Fruit fly (Drosophila melanogaster): Measurements from ENCODE around the gene CG9609.
A peak's percentile ranks its signal among the peaks of the same experiment; 100 is the strongest.

The CG9609 gene

DNA sequence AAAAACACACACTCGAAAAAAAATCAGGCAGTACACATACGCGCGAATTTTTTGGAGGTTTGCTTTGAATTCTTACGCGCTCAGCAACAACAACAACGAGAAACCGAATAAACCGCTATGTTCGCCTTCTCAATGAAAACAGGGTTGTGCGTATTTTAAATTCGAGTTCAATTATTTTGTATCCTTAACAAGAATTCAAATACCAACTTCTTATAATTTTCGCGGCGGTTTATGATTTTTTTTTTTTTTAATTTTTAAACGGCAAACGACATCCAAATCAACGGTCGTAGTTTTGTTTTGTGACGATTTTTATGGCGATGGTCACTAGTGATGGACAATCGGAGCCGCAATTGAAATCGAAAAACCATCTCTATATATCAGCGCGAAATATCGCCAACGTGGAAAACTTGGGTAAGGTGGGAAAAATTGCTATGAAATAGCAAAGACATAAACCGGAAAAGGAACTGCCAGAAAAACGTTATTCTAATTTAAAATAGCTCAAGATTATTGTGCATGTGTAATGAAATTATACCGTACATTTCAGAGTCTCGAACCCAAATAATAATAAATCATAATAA is 35.1 kb downstream of the CG9609 start, which contains the start of gene goe (continued):
- TF ChIP-seq dati (GFP tag; IDR thresholded peaks at IDR 0.05) (peak; percentile 43; the same call in 1 of the 2 replicates), Sox102F (GFP tag; optimal IDR thresholded peaks at IDR 0.05) (peak; percentile 53), Spps (tag; optimal IDR thresholded peaks at IDR 0.05) (no peak), CG3847 (GFP tag; IDR thresholded peaks at IDR 0.05) (peak; percentile 81), esg (GFP tag; conservative IDR thresholded peaks at IDR 0.05) (peak; percentile 24; the same call in 1 of the 2 replicates), CG5953 (GFP tag; IDR thresholded peaks at IDR 0.05) (peak; percentile 40), sc (optimal IDR thresholded peaks at IDR 0.05) (no peak), sc (GFP tag; optimal IDR thresholded peaks at IDR 0.05) (peak; percentile 55), Ravus (GFP tag; IDR thresholded peaks at IDR 0.05) (peak; percentile 2; the same call in 1 of the 2 replicates), CG1024 (GFP tag; IDR thresholded peaks at IDR 0.05) (peak; percentile 57), CG11695 (GFP tag; IDR thresholded peaks at IDR 0.05) (peak; percentile 29; the same call in 1 of the 3 replicates), Drgx (GFP tag; IDR thresholded peaks at IDR 0.05) (peak; percentile 61), Hr3 (GFP tag; optimal IDR thresholded peaks at IDR 0.05) (peak; percentile 67), wdn (GFP tag; IDR thresholded peaks at IDR 0.05) (peak; percentile 62), CG12155 (GFP tag; optimal IDR thresholded peaks at IDR 0.05) (peak; percentile 79), Med (GFP tag) (peak; percentile 98), CG8924 (tag; optimal IDR thresholded peaks at IDR 0.05) (peak; percentile 30), CG4730 (GFP tag; IDR thresholded peaks at IDR 0.05) (peak; percentile 54), CkIIα-i1 (GFP tag; IDR thresholded peaks at IDR 0.05) (no peak), CG2889 (GFP tag; IDR thresholded peaks at IDR 0.05) (no peak), crp (GFP tag; optimal IDR thresholded peaks at IDR 0.05) (peak in 1 of 2 experiments; percentile 44), sob (GFP tag; IDR thresholded peaks at IDR 0.05) (peak; percentile 94), CG12299 (tag; optimal IDR thresholded peaks at IDR 0.05) (peak; percentile 78), kah (GFP tag; optimal IDR thresholded peaks at IDR 0.05) (peak; percentile 11), CTCF (GFP tag; optimal IDR thresholded peaks at IDR 0.05) (peak; percentile 79), tna (GFP tag; IDR thresholded peaks at IDR 0.05; ENCODE audit: partially characterized antibody) (peak; percentile 44; the same call in 1 of the 2 replicates), Pdp1 (GFP tag; optimal IDR thresholded peaks at IDR 0.05) (peak; percentile 74 to 83), hth (optimal IDR thresholded peaks at IDR 0.05) (no peak), caup (GFP tag; optimal IDR thresholded peaks at IDR 0.05; ENCODE audit: severe bottlenecking) (peak; percentile 83), lola (GFP tag; optimal IDR thresholded peaks at IDR 0.05) (peak in 1 of 3 experiments; percentile 28), Lpt (GFP tag; optimal IDR thresholded peaks at IDR 0.05) (no peak), Dp (GFP tag; optimal IDR thresholded peaks at IDR 0.05) (peak; percentile 73), CG18476 (GFP tag; optimal IDR thresholded peaks at IDR 0.05) (no peak), CG7271 (tag; optimal IDR thresholded peaks at IDR 0.05) (peak; percentile 76), CG32767 (GFP tag; IDR thresholded peaks at IDR 0.05) (peak; percentile 52; the same call in 1 of the 2 replicates), Ets65A (GFP tag) (peak; percentile 99), nerfin-2 (GFP tag; IDR thresholded peaks at IDR 0.05; ENCODE audit: partially characterized antibody) (peak; percentile 64), CG6689 (GFP tag; IDR thresholded peaks at IDR 0.05) (peak; percentile 57), zen (tag; optimal IDR thresholded peaks at IDR 0.05) (peak; percentile 56), Mrtf (GFP tag; IDR thresholded peaks at IDR 0.05) (peak; percentile 74), Nf-YC (tag; optimal IDR thresholded peaks at IDR 0.05) (peak; percentile 25), CrebB (tag; optimal IDR thresholded peaks at IDR 0.05) (peak; percentile 83), CG6175 (GFP tag; IDR thresholded peaks at IDR 0.05) (peak; percentile 79), CG3995 (GFP tag; optimal IDR thresholded peaks at IDR 0.05) (peak; percentile 49), ci (GFP tag; IDR thresholded peaks at IDR 0.05) (peak; percentile 96), Meics (GFP tag; optimal IDR thresholded peaks at IDR 0.05) (peak; percentile 85), tll (GFP tag; optimal IDR thresholded peaks at IDR 0.05) (no peak), BtbVII (GFP tag; optimal IDR thresholded peaks at IDR 0.05) (peak; percentile 40), scrt (GFP tag; optimal IDR thresholded peaks at IDR 0.05) (peak; percentile 64), fd3F (GFP tag; optimal IDR thresholded peaks at IDR 0.05) (peak; percentile 39)
